Worm (Caenorhabditis elegans): ENCODE measurements around the gene kdin-1.
A peak's percentile ranks its signal among the peaks of the same experiment; 100 is the strongest.

kdin-1 gene

ce11 chrIV:11080823-11081285, 42.4 kb downstream of the kdin-1 start, which contains the start of gene atg-7 (continued):
- TF ChIP-seq unc-62 (GFP tag; optimal IDR thresholded peaks at IDR 0.05 in 1 of 2) (peak in 1 of 2 experiments; percentile 77), unc-62 (tag; optimal IDR thresholded peaks at IDR 0.05) (no peak), gei-8 (GFP tag; optimal IDR thresholded peaks at IDR 0.05) (peak; percentile 25), D1046.2 (GFP tag; IDR thresholded peaks at IDR 0.05) (no peak), nhr-76 (tag; optimal IDR thresholded peaks at IDR 0.05) (no peak), T20F7.1 (GFP tag; optimal IDR thresholded peaks at IDR 0.05) (no peak), dve-1 (tag; optimal IDR thresholded peaks at IDR 0.05; ENCODE audit: insufficient read depth) (peak; percentile 61), ceh-82 (tag; optimal IDR thresholded peaks at IDR 0.05) (no peak), ceh-44 (GFP tag; IDR thresholded peaks at IDR 0.05) (no peak), pha-4 (GFP tag; IDR thresholded peaks at IDR 0.05) (no peak), pha-4 (tag; optimal IDR thresholded peaks at IDR 0.05) (no peak), ztf-7 (tag; optimal IDR thresholded peaks at IDR 0.05) (no peak), mxl-2 (GFP tag; conservative IDR thresholded peaks at IDR 0.05) (no peak), nhr-41 (GFP tag; IDR thresholded peaks at IDR 0.05) (no peak), nhr-25 (tag; optimal IDR thresholded peaks at IDR 0.05; ENCODE audit: borderline replicate concordance, insufficient read depth) (no peak), mep-1 (tag; optimal IDR thresholded peaks at IDR 0.05) (no peak), mdt-29 (GFP tag; IDR thresholded peaks at IDR 0.05) (no peak), R02D3.7 (tag; optimal IDR thresholded peaks at IDR 0.05) (no peak), lsy-2 (tag; optimal IDR thresholded peaks at IDR 0.05) (peak in 1 of 2 experiments; percentile 21), ceh-28 (tag; optimal IDR thresholded peaks at IDR 0.05) (no peak), mes-2 (tag; optimal IDR thresholded peaks at IDR 0.05; ENCODE audit: poor library complexity, severe bottlenecking) (no peak), ztf-11 (tag; optimal IDR thresholded peaks at IDR 0.05) (no peak), nhr-48 (tag; optimal IDR thresholded peaks at IDR 0.05) (no peak), daf-12 (tag; optimal IDR thresholded peaks at IDR 0.05) (no peak), mxl-3 (GFP tag; optimal IDR thresholded peaks at IDR 0.05) (no peak), ctbp-1 (GFP tag; IDR thresholded peaks at IDR 0.05) (0 out of 2 replicates have a peak, but pooled peaks have one; percentile 25), dmd-9 (GFP tag; IDR thresholded peaks at IDR 0.05) (no peak), tra-1 (GFP tag; IDR thresholded peaks at IDR 0.05) (no peak), hif-1 (tag; optimal IDR thresholded peaks at IDR 0.05) (peak in 1 of 2 experiments; percentile 10), ama-1 (optimal IDR thresholded peaks at IDR 0.05) (peak; percentile 83), attf-4 (tag; optimal IDR thresholded peaks at IDR 0.05) (no peak), egl-43 (GFP tag; IDR thresholded peaks at IDR 0.05) (no peak), F37D6.2 (tag; optimal IDR thresholded peaks at IDR 0.05) (no peak), madf-5 (GFP tag; IDR thresholded peaks at IDR 0.05) (no peak), nhr-28 (tag; optimal IDR thresholded peaks at IDR 0.05) (no peak), zfp-2 (tag; optimal IDR thresholded peaks at IDR 0.05) (no peak), lir-3 (tag; optimal IDR thresholded peaks at IDR 0.05) (no peak), zip-11 (GFP tag; IDR thresholded peaks at IDR 0.05) (no peak), T26A8.4 (GFP tag; IDR thresholded peaks at IDR 0.05) (peak; percentile 71), spr-3 (GFP tag; optimal IDR thresholded peaks at IDR 0.05) (peak; percentile 70), lin-29 (GFP tag; IDR thresholded peaks at IDR 0.05) (peak; percentile 22; the same call in 1 of the 2 replicates), ceh-32 (tag; optimal IDR thresholded peaks at IDR 0.05; ENCODE audit: poor library complexity) (no peak), sdz-12 (GFP tag; optimal IDR thresholded peaks at IDR 0.05) (no peak), jun-1 (tag; optimal IDR thresholded peaks at IDR 0.05) (no peak), tag-97 (GFP tag; IDR thresholded peaks at IDR 0.05) (no peak), dmd-8 (GFP tag; IDR thresholded peaks at IDR 0.05) (no peak), vab-7 (GFP tag; IDR thresholded peaks at IDR 0.05) (no peak), nhr-237 (tag; optimal IDR thresholded peaks at IDR 0.05) (no peak), spr-1 (tag; optimal IDR thresholded peaks at IDR 0.05) (no peak), ceh-62 (tag; optimal IDR thresholded peaks at IDR 0.05) (no peak), unc-39 (tag; optimal IDR thresholded peaks at IDR 0.05) (no peak), lin-13 (GFP tag; optimal IDR thresholded peaks at IDR 0.05) (no peak)
